Worm (Caenorhabditis elegans): ENCODE measurements around the gene C06E2.2.

Gene C06E2.2

ce11 chrX:8869112-8869675 is 10.3 kb upstream of the C06E2.2 start, which contains the start of the genes ubc-22 and ubc-21:
Gene ubc-22 (minus strand): TSS chrX:8869162.
Gene ubc-21 (plus strand): TSS chrX:8869625.
- TF ChIP-seq W03F9.2 (tag; optimal IDR thresholded peaks at IDR 0.05), result no peak
- no peak for TF ChIP-seq him-1 (tag; optimal IDR thresholded peaks at IDR 0.05)
- no peak for TF ChIP-seq dao-5 (tag; optimal IDR thresholded peaks at IDR 0.05)

ce11 chrX:8874748-8875147 is 4.7 kb upstream of the C06E2.2 start, which contains the start of gene C06E2.1:
Gene C06E2.1 (minus strand): TSS chrX:8874848.
- no peak for TF ChIP-seq him-1 (tag; optimal IDR thresholded peaks at IDR 0.05)

ce11 chrX:8875867-8876266 is 3.6 kb upstream of the C06E2.2 start:
- TF ChIP-seq him-1 (tag; optimal IDR thresholded peaks at IDR 0.05) (no peak), dao-5 (tag; optimal IDR thresholded peaks at IDR 0.05) (no peak), W03F9.2 (tag; optimal IDR thresholded peaks at IDR 0.05) (no peak)

ce11 chrX:8877162-8877561 is 2.3 kb upstream of the C06E2.2 start:
- TF ChIP-seq W03F9.2 (tag; optimal IDR thresholded peaks at IDR 0.05) (no peak), him-1 (tag; optimal IDR thresholded peaks at IDR 0.05) (no peak), dao-5 (tag; optimal IDR thresholded peaks at IDR 0.05) (no peak)

- TF ChIP-seq W03F9.2 (tag; optimal IDR thresholded peaks at IDR 0.05) (no peak), dao-5 (tag; optimal IDR thresholded peaks at IDR 0.05) (no peak), him-1 (tag; optimal IDR thresholded peaks at IDR 0.05) (no peak)
Measured at ce11 chrX:8878709-8879108, 740 bp upstream of the C06E2.2 start.

- TF ChIP-seq W03F9.2 (tag; optimal IDR thresholded peaks at IDR 0.05) (no peak), dao-5 (tag; optimal IDR thresholded peaks at IDR 0.05) (no peak), him-1 (tag; optimal IDR thresholded peaks at IDR 0.05) (no peak)
Measured at ce11 chrX:8882162-8882561, 2.7 kb downstream of the C06E2.2 start.

ce11 chrX:8888835-8889234 is 9.4 kb downstream of the C06E2.2 start:
- TF ChIP-seq W03F9.2 (tag; optimal IDR thresholded peaks at IDR 0.05), result no peak

- TF ChIP-seq W03F9.2 (tag; optimal IDR thresholded peaks at IDR 0.05) (no peak), him-1 (tag; optimal IDR thresholded peaks at IDR 0.05) (no peak), dao-5 (tag; optimal IDR thresholded peaks at IDR 0.05) (no peak)
Measured at ce11 chrX:8890251-8890755, 10.9 kb downstream of the C06E2.2 start.

- TF ChIP-seq W03F9.2 (tag; optimal IDR thresholded peaks at IDR 0.05) (no peak), dao-5 (tag; optimal IDR thresholded peaks at IDR 0.05) (no peak), him-1 (tag; optimal IDR thresholded peaks at IDR 0.05) (no peak)
Measured at ce11 chrX:8891393-8891953, 12.0 kb downstream of the C06E2.2 start.

ce11 chrX:8892808-8893207 is 13.4 kb downstream of the C06E2.2 start, which contains the start of gene C13E3.1:
Gene C13E3.1 (plus strand): TSS chrX:8893108.
- TF ChIP-seq W03F9.2 (tag; optimal IDR thresholded peaks at IDR 0.05), result no peak
- no peak for TF ChIP-seq dao-5 (tag; optimal IDR thresholded peaks at IDR 0.05)
- no peak for TF ChIP-seq him-1 (tag; optimal IDR thresholded peaks at IDR 0.05)

ce11 chrX:8902920-8903319 is 23.5 kb downstream of the C06E2.2 start:
- TF ChIP-seq him-1 (tag; optimal IDR thresholded peaks at IDR 0.05) (no peak), W03F9.2 (tag; optimal IDR thresholded peaks at IDR 0.05) (no peak), dao-5 (tag; optimal IDR thresholded peaks at IDR 0.05) (no peak)

- TF ChIP-seq him-1 (tag; optimal IDR thresholded peaks at IDR 0.05), result no peak
- TF ChIP-seq dao-5 (tag; optimal IDR thresholded peaks at IDR 0.05), result no peak
- no peak for TF ChIP-seq W03F9.2 (tag; optimal IDR thresholded peaks at IDR 0.05)
Measured at ce11 chrX:8905089-8905488, 25.6 kb downstream of the C06E2.2 start, which contains the start of gene ensh-1. Gene ensh-1 (plus strand): TSS chrX:8905389.

- TF ChIP-seq W03F9.2 (tag; optimal IDR thresholded peaks at IDR 0.05), result no peak
- TF ChIP-seq him-1 (tag; optimal IDR thresholded peaks at IDR 0.05), result no peak
- no peak for TF ChIP-seq dao-5 (tag; optimal IDR thresholded peaks at IDR 0.05)
Measured at ce11 chrX:8911077-8911476, 31.6 kb downstream of the C06E2.2 start, which contains the start of gene cyn-8. Gene cyn-8 (plus strand): TSS chrX:8911293.

- TF ChIP-seq dao-5 (tag; optimal IDR thresholded peaks at IDR 0.05) (no peak), him-1 (tag; optimal IDR thresholded peaks at IDR 0.05) (no peak), W03F9.2 (tag; optimal IDR thresholded peaks at IDR 0.05) (no peak)
Measured at ce11 chrX:8917730-8918129, 38.3 kb downstream of the C06E2.2 start.

ce11 chrX:8918792-8919191 is 39.3 kb downstream of the C06E2.2 start:
- no peak for TF ChIP-seq him-1 (tag; optimal IDR thresholded peaks at IDR 0.05)
- no peak for TF ChIP-seq dao-5 (tag; optimal IDR thresholded peaks at IDR 0.05)
- TF ChIP-seq W03F9.2 (tag; optimal IDR thresholded peaks at IDR 0.05), result no peak

Measured in whole organism, L4/young adult.